Worm (Caenorhabditis elegans) whole organism, L2 larva: ENCODE results near the gene grd-14.
A peak's percentile ranks its signal among the peaks of the same experiment; 100 is the strongest.

Experiments
- C34F6.9 ChIP-seq: fragments of 150-350 bp; optimal IDR thresholded peaks from 2 replicates; lab custom pipeline; 2014; ENCODE audit warnings: missing biosample characterization, missing genetic modification characterization
- F13H6.1 ChIP-seq: sonication (generic microtip); optimal IDR thresholded peaks from 2 replicates; lab custom pipeline; 2016; ENCODE audit warnings: missing genetic modification characterization, missing compliant biosample characterization
- R02D3.7 ChIP-seq: fragments of 150-350 bp; optimal IDR thresholded peaks from 2 replicates; lab custom pipeline; 2014; ENCODE audit warnings: missing biosample characterization, missing genetic modification characterization
- Y55F3AM.14 ChIP-seq: fragments of 200-800 bp; sonication (Bioruptor generic); optimal IDR thresholded peaks from 2 replicates; lab custom pipeline; 2018; ENCODE audit warnings: mild to moderate bottlenecking, missing genetic modification characterization, missing compliant biosample characterization
- ZK546.5 ChIP-seq: sonication (generic microtip); optimal IDR thresholded peaks from 2 replicates; lab custom pipeline; 2017; ENCODE audit warnings: missing biosample characterization, missing genetic modification characterization
- alr-1 ChIP-seq: fragments of 150-350 bp; optimal IDR thresholded peaks from 2 replicates; lab custom pipeline; 2014; ENCODE audit warnings: missing biosample characterization, missing genetic modification characterization
- aly-2 ChIP-seq: fragments of 150-350 bp; optimal IDR thresholded peaks from 2 replicates; lab custom pipeline; 2014; ENCODE audit warnings: missing biosample characterization, missing genetic modification characterization
- ama-1 ChIP-seq: fragments of 150-350 bp; optimal IDR thresholded peaks from 2 replicates; lab custom pipeline; 2018; ENCODE audit warnings: inconsistent platforms
- blmp-1 ChIP-seq: sonication (generic microtip); optimal IDR thresholded peaks from 2 replicates; lab custom pipeline; 2017; ENCODE audit warnings: missing genetic modification characterization, mild to moderate bottlenecking, missing compliant biosample characterization, antibody characterized with exemption, moderate library complexity; ENCODE audit not compliant: insufficient read depth
- ceh-16 ChIP-seq: fragments of 150-350 bp; optimal IDR thresholded peaks from 2 replicates; lab custom pipeline; 2014; ENCODE audit warnings: missing biosample characterization, missing genetic modification characterization
- ceh-82 ChIP-seq: fragments of 150-350 bp; optimal IDR thresholded peaks from 2 replicates; lab custom pipeline; 2014; ENCODE audit warnings: missing biosample characterization, missing genetic modification characterization
- crh-2 ChIP-seq: sonication (generic microtip); optimal IDR thresholded peaks from 2 replicates; lab custom pipeline; 2017; ENCODE audit warnings: missing biosample characterization, missing genetic modification characterization
- egl-27 ChIP-seq: sonication (generic microtip); optimal IDR thresholded peaks from 3 replicates; lab custom pipeline; 2017; ENCODE audit warnings: missing biosample characterization, missing genetic modification reagents, missing genetic modification characterization
- elt-3 ChIP-seq: sonication (generic microtip); optimal IDR thresholded peaks from 2 replicates; lab custom pipeline; 2017; ENCODE audit warnings: missing biosample characterization, missing genetic modification characterization
- fos-1 ChIP-seq: fragments of 150-350 bp; optimal IDR thresholded peaks from 2 replicates; lab custom pipeline; 2014; ENCODE audit warnings: missing biosample characterization, missing genetic modification characterization
- gmeb-1 ChIP-seq: fragments of 150-350 bp; optimal IDR thresholded peaks from 2 replicates; lab custom pipeline; 2014; ENCODE audit warnings: missing biosample characterization, missing genetic modification characterization
- lin-11 ChIP-seq: fragments of 150-350 bp; sonication (generic microtip); optimal IDR thresholded peaks from 2 replicates; lab custom pipeline; 2014; ENCODE audit warnings: missing biosample characterization, missing genetic modification characterization, inconsistent platforms, mixed read lengths
- lin-13 ChIP-seq: fragments of 150-350 bp; optimal IDR thresholded peaks from 2 replicates; lab custom pipeline; 2014; ENCODE audit warnings: missing biosample characterization, missing genetic modification reagents, missing genetic modification characterization
- lin-39 ChIP-seq: fragments of 150-350 bp; optimal IDR thresholded peaks from 2 replicates; lab custom pipeline; 2014; ENCODE audit warnings: missing biosample characterization, missing genetic modification reagents, missing genetic modification characterization
- lsy-2 ChIP-seq, 2 experiments: fragments of 150-350 bp in 1 of 2; sonication (generic microtip) in 1 of 2; optimal IDR thresholded peaks; 2 replicates each; lab custom pipeline; 2014 to 2017; ENCODE audit warnings: missing biosample characterization in 2 of 2, missing genetic modification characterization in 2 of 2
- mbf-1 ChIP-seq: sonication (generic microtip); optimal IDR thresholded peaks from 2 replicates; lab custom pipeline; 2017; ENCODE audit warnings: missing biosample characterization, missing genetic modification characterization
- mdl-1 ChIP-seq, 2 experiments: fragments of 150-350 bp in 1 of 2; sonication (generic microtip) in 1 of 2; optimal IDR thresholded peaks; 2 replicates each; lab custom pipeline; 2017; ENCODE audit warnings: missing biosample characterization in 2 of 2, missing genetic modification characterization in 2 of 2
- nhr-10 ChIP-seq: sonication (generic microtip); optimal IDR thresholded peaks from 2 replicates; lab custom pipeline; 2017; ENCODE audit warnings: missing biosample characterization, missing genetic modification characterization
- nhr-11 ChIP-seq: fragments of 150-350 bp; optimal IDR thresholded peaks from 2 replicates; lab custom pipeline; 2014; ENCODE audit warnings: missing biosample characterization, missing genetic modification characterization
- nhr-129 ChIP-seq: fragments of 150-350 bp; optimal IDR thresholded peaks from 2 replicates; lab custom pipeline; 2014; ENCODE audit warnings: missing biosample characterization, missing genetic modification characterization
- nhr-23 ChIP-seq: fragments of 150-350 bp; optimal IDR thresholded peaks from 2 replicates; lab custom pipeline; 2014; ENCODE audit warnings: missing biosample characterization, missing genetic modification reagents, missing genetic modification characterization
- nhr-237 ChIP-seq: fragments of 150-350 bp; optimal IDR thresholded peaks from 2 replicates; lab custom pipeline; 2014; ENCODE audit warnings: missing biosample characterization, missing genetic modification characterization
- nhr-6 ChIP-seq: fragments of 150-350 bp; optimal IDR thresholded peaks from 2 replicates; lab custom pipeline; 2014; ENCODE audit warnings: missing biosample characterization, missing genetic modification characterization
- sem-4 ChIP-seq: fragments of 150-350 bp; optimal IDR thresholded peaks from 2 replicates; lab custom pipeline; 2014; ENCODE audit warnings: missing biosample characterization, missing genetic modification reagents, missing genetic modification characterization
- skn-1 ChIP-seq: sonication (generic microtip); optimal IDR thresholded peaks from 2 replicates; lab custom pipeline; 2017; ENCODE audit warnings: missing biosample characterization, missing genetic modification characterization
- sma-3 ChIP-seq: sonication (generic microtip); optimal IDR thresholded peaks from 2 replicates; lab custom pipeline; 2016; ENCODE audit warnings: missing genetic modification reagents, missing genetic modification characterization, missing compliant biosample characterization
- sma-9 ChIP-seq, 2 experiments: fragments of 150-350 bp in 1 of 2; sonication (generic microtip) in 1 of 2; optimal IDR thresholded peaks; 2 replicates each; lab custom pipeline; 2014 to 2016; ENCODE audit warnings: missing genetic modification characterization in 2 of 2, mild to moderate bottlenecking in 1 of 2, missing biosample characterization in 1 of 2, missing compliant biosample characterization in 1 of 2, missing genetic modification reagents in 1 of 2, moderate library complexity in 1 of 2
- snpc-4 ChIP-seq: fragments of 150-350 bp; optimal IDR thresholded peaks from 2 replicates; lab custom pipeline; 2014; ENCODE audit warnings: missing biosample characterization, missing genetic modification characterization
- unc-39 ChIP-seq: fragments of 150-350 bp; optimal IDR thresholded peaks from 2 replicates; lab custom pipeline; 2014; ENCODE audit warnings: missing biosample characterization, missing genetic modification characterization
- unc-55 ChIP-seq: fragments of 150-350 bp; sonication (generic microtip); optimal IDR thresholded peaks from 3 replicates; lab custom pipeline; 2014; ENCODE audit warnings: missing biosample characterization, missing genetic modification reagents, missing genetic modification characterization
- unc-62 ChIP-seq: fragments of 150-350 bp; optimal IDR thresholded peaks from 2 replicates; lab custom pipeline; 2014; ENCODE audit warnings: missing biosample characterization, missing genetic modification reagents, missing genetic modification characterization
- zag-1 ChIP-seq: fragments of 150-350 bp; optimal IDR thresholded peaks from 2 replicates; lab custom pipeline; 2014; ENCODE audit warnings: missing biosample characterization, missing genetic modification characterization
- ztf-1 ChIP-seq: fragments of 200-800 bp; sonication (Bioruptor generic); conservative IDR thresholded peaks from 2 replicates; pipeline ENCODE4 v1.3.6; 2022; ENCODE audit warnings: missing genetic modification characterization, missing compliant biosample characterization
- ztf-11 ChIP-seq: sonication (generic microtip); optimal IDR thresholded peaks from 2 replicates; lab custom pipeline; 2017; ENCODE audit warnings: missing biosample characterization, missing genetic modification characterization
- ztf-4 ChIP-seq: fragments of 150-350 bp; optimal IDR thresholded peaks from 2 replicates; lab custom pipeline; 2014; ENCODE audit warnings: missing biosample characterization, missing genetic modification characterization

The grd-14 gene

DNA sequence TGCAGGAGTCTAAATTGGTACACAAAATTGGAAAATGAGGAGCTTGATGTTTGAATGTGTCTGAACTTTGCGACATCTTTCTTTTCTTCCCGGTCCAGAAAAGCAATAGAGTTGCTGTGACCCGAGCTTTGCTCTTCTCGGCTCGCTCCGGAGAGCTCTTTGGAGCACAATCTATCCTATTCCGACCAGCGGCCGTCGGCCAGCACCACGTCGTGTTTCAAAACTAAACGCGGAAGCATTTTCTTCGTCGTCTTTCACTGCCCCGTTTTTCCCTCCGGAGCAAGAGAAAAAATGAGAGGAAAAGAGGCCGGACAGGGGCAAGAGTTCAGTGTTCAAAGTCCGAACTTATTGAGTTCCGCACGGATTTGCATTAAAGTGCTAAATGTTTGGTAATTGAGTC, 20.8 kb upstream of the grd-14 start:
- TF ChIP-seq gmeb-1 (tag; lab: Kevin White, UChicago) (no peak), lin-11 (no peak), blmp-1 (tag; lab: Kevin White, UChicago) (no peak), F13H6.1 (peak; percentile 6), aly-2 (no peak), fos-1 (tag; lab: Kevin White, UChicago) (no peak), ztf-1 (GFP tag; lab: Robert Waterston, UW) (no peak), ztf-11 (tag; lab: Kevin White, UChicago) (no peak), ceh-82 (tag; lab: Kevin White, UChicago) (no peak), sem-4 (no peak), alr-1 (tag; lab: Kevin White, UChicago) (no peak), elt-3 (tag; lab: Kevin White, UChicago) (no peak), zag-1 (tag; lab: Kevin White, UChicago) (peak; percentile 23), C34F6.9 (no peak), unc-55 (GFP tag; lab: Kevin White, UChicago) (no peak), mdl-1 (tag; optimal IDR thresholded peaks at IDR 0.05; lab: Kevin White, UChicago) (peak in 1 of 2 experiments; percentile 25), lsy-2 (tag; optimal IDR thresholded peaks at IDR 0.05; lab: Kevin White, UChicago) (no peak), ama-1 (no peak), ztf-4 (no peak), skn-1 (tag; lab: Kevin White, UChicago) (no peak), R02D3.7 (tag; lab: Kevin White, UChicago) (no peak), sma-9 (GFP tag; optimal IDR thresholded peaks at IDR 0.05; lab: Kevin White, UChicago) (peak; percentile 34), sma-9 (tag; optimal IDR thresholded peaks at IDR 0.05; lab: Kevin White, UChicago) (no peak), lin-13 (GFP tag; lab: Kevin White, UChicago) (no peak), egl-27 (tag; lab: Kevin White, UChicago) (peak; percentile 16), nhr-6 (no peak)

DNA sequence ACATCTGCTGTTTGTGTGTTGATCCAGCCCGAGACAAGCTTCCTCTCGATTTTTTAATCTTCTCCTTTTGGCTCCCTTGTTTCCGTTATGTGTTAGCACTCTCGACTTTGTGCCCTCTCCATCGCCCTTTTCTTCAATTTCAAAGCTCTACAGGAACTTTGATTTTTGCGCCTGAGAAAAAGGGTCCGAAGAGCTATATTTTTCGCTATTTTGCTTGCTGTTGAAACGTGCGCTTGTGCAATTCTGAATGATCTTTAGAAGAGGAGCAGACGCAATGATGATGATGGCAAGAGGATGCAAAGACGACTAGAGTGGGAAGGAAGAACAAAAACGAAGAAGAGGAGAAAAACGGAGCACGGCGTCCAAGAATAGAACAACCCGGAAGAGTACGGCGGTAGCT, 18.1 kb upstream of the grd-14 start:
- no peak for TF ChIP-seq sma-3
- no peak for TF ChIP-seq R02D3.7 (tag; lab: Kevin White, UChicago)
- peak in 1 of 2 experiments; percentile 23 for TF ChIP-seq lsy-2 (tag; optimal IDR thresholded peaks at IDR 0.05; lab: Kevin White, UChicago)
- TF ChIP-seq nhr-237 (tag; lab: Kevin White, UChicago): no peak
- no peak for TF ChIP-seq snpc-4
- TF ChIP-seq mdl-1 (tag; optimal IDR thresholded peaks at IDR 0.05; lab: Kevin White, UChicago): peak; percentile 67 to 72
- no peak for TF ChIP-seq Y55F3AM.14 (GFP tag; lab: Kevin White, UChicago)
- TF ChIP-seq nhr-23 (tag; lab: Kevin White, UChicago): no peak
- TF ChIP-seq ztf-11 (tag; lab: Kevin White, UChicago): no peak
- no peak for TF ChIP-seq sem-4
- peak; percentile 30 for TF ChIP-seq egl-27 (tag; lab: Kevin White, UChicago)
- no peak for TF ChIP-seq lin-13 (GFP tag; lab: Kevin White, UChicago)
- no peak for TF ChIP-seq nhr-10 (tag; lab: Kevin White, UChicago)
- peak; percentile 49 for TF ChIP-seq nhr-129 (tag; lab: Kevin White, UChicago)
- no peak for TF ChIP-seq skn-1 (tag; lab: Kevin White, UChicago)
- TF ChIP-seq sma-9 (GFP tag; optimal IDR thresholded peaks at IDR 0.05; lab: Kevin White, UChicago): peak; percentile 22
- no peak for TF ChIP-seq sma-9 (tag; optimal IDR thresholded peaks at IDR 0.05; lab: Kevin White, UChicago)
- TF ChIP-seq ZK546.5 (tag; lab: Kevin White, UChicago): no peak
- TF ChIP-seq ceh-16 (tag; lab: Kevin White, UChicago): no peak
- no peak for TF ChIP-seq nhr-11 (tag; lab: Kevin White, UChicago)
- peak; percentile 30 for TF ChIP-seq unc-55 (GFP tag; lab: Kevin White, UChicago)
- peak; percentile 24 for TF ChIP-seq C34F6.9
- no peak for TF ChIP-seq unc-39
- peak; percentile 38 for TF ChIP-seq F13H6.1
- no peak for TF ChIP-seq blmp-1 (tag; lab: Kevin White, UChicago)
- peak; percentile 74 for TF ChIP-seq zag-1 (tag; lab: Kevin White, UChicago)
- no peak for TF ChIP-seq lin-39
- no peak for TF ChIP-seq mbf-1 (tag; lab: Kevin White, UChicago)
- TF ChIP-seq crh-2 (tag; lab: Kevin White, UChicago): peak; percentile 35
- no peak for TF ChIP-seq unc-62
- no peak for TF ChIP-seq lin-11

- TF ChIP-seq snpc-4: no peak
Observed at ce11 chrX:8483951-8484350, 15.9 kb upstream of the grd-14 start.
